Fruit fly (Drosophila melanogaster) whole organism, embryonic: Measurements from ENCODE around the gene Ilp5.

ENCODE experiments used
- Aef1 ChIP-seq: fragments of 200-800 bp; sonication (Bioruptor generic); IDR thresholded peaks from 3 replicates; pipeline ENCODE4 v1.3.6; 2022; ENCODE audit warnings: missing biosample characterization, missing genetic modification characterization
- CG10366 ChIP-seq: fragments of 200-800 bp; sonication (Bioruptor generic); IDR thresholded peaks from 2 replicates; pipeline ENCODE4 v1.3.6; 2022; ENCODE audit warnings: missing biosample characterization, missing genetic modification characterization
- CG11085 ChIP-seq: fragments of 200-800 bp; sonication (Bioruptor generic); IDR thresholded peaks from 2 replicates; pipeline ENCODE4 v1.3.6; 2022; ENCODE audit warnings: missing biosample characterization, missing genetic modification characterization
- CG11093 ChIP-seq: fragments of 200-800 bp; sonication (Bioruptor generic); IDR thresholded peaks from 3 replicates; pipeline ENCODE4 v1.3.6; 2022; ENCODE audit warnings: missing biosample characterization, missing genetic modification characterization
- CG14860 ChIP-seq: fragments of 200-800 bp; sonication (Bioruptor generic); IDR thresholded peaks from 3 replicates; pipeline ENCODE4 v1.3.6; 2022; ENCODE audit warnings: missing biosample characterization, missing genetic modification characterization; ENCODE audit not compliant: partially characterized antibody
- CG15011 ChIP-seq: fragments of 200-800 bp; sonication (Bioruptor generic); optimal IDR thresholded peaks from 3 replicates; lab custom pipeline; 2018; ENCODE audit warnings: missing biosample characterization, mild to moderate bottlenecking, missing genetic modification characterization
- CG15479 ChIP-seq: fragments of 200-800 bp; sonication (Bioruptor generic); optimal IDR thresholded peaks from 3 replicates; lab custom pipeline; 2019; ENCODE audit warnings: missing biosample characterization, mild to moderate bottlenecking, missing genetic modification characterization, moderate library complexity
- CG15696 ChIP-seq: fragments of 200-800 bp; sonication (Bioruptor generic); optimal IDR thresholded peaks from 2 replicates; lab custom pipeline; 2019; ENCODE audit warnings: missing biosample characterization, mild to moderate bottlenecking, missing genetic modification characterization, moderate library complexity
- CG1602 ChIP-seq: fragments of 200-800 bp; sonication (Bioruptor generic); optimal IDR thresholded peaks from 3 replicates; lab custom pipeline; 2016; ENCODE audit warnings: missing biosample characterization, missing genetic modification characterization
- CG17359 ChIP-seq: fragments of 200-800 bp; sonication (Bioruptor generic); optimal IDR thresholded peaks from 3 replicates; lab custom pipeline; 2018; ENCODE audit warnings: missing biosample characterization, mild to moderate bottlenecking, missing genetic modification characterization, moderate library complexity
- CG17829 ChIP-seq: fragments of 200-800 bp; optimal IDR thresholded peaks from 2 replicates; lab custom pipeline; 2019; ENCODE audit warnings: missing biosample characterization, mild to moderate bottlenecking, missing genetic modification characterization, moderate library complexity
- CG18262 ChIP-seq: fragments of 200-800 bp; optimal IDR thresholded peaks from 3 replicates; lab custom pipeline; 2019; ENCODE audit warnings: missing biosample characterization, mild to moderate bottlenecking, missing genetic modification characterization, moderate library complexity
- CG18599 ChIP-seq: fragments of 200-800 bp; sonication (Bioruptor generic); optimal IDR thresholded peaks from 3 replicates; lab custom pipeline; 2017; ENCODE audit warnings: missing biosample characterization, missing genetic modification characterization, mild to moderate bottlenecking, moderate library complexity, missing genetic modification reagents
- CG2678 ChIP-seq: fragments of 200-800 bp; sonication (Bioruptor generic); optimal IDR thresholded peaks from 3 replicates; lab custom pipeline; 2019; ENCODE audit warnings: missing biosample characterization, mild to moderate bottlenecking, missing genetic modification characterization, moderate library complexity
- CG32532 ChIP-seq: fragments of 200-800 bp; sonication (Bioruptor generic); IDR thresholded peaks from 2 replicates; pipeline ENCODE4 v1.3.6; 2022; ENCODE audit warnings: missing biosample characterization, missing genetic modification characterization
- CG32767 ChIP-seq: fragments of 200-800 bp; sonication (Bioruptor generic); IDR thresholded peaks from 2 replicates; pipeline ENCODE4 v1.3.6; 2022; ENCODE audit warnings: missing biosample characterization, missing genetic modification characterization
- CG3838 ChIP-seq: fragments of 200-800 bp; sonication (Bioruptor generic); optimal IDR thresholded peaks from 3 replicates; lab custom pipeline; 2016; ENCODE audit warnings: missing biosample characterization, missing genetic modification characterization
- CG6654 ChIP-seq: fragments of 200-800 bp; sonication (Bioruptor generic); optimal IDR thresholded peaks from 2 replicates; lab custom pipeline; 2017; ENCODE audit warnings: missing biosample characterization, mild to moderate bottlenecking, missing genetic modification characterization
- CG6689 ChIP-seq: fragments of 200-800 bp; sonication (Bioruptor generic); IDR thresholded peaks from 2 replicates; pipeline ENCODE4 v1.3.6; 2022; ENCODE audit warnings: missing biosample characterization, missing genetic modification characterization
- CG7357 ChIP-seq: fragments of 200-800 bp; sonication (Bioruptor generic); IDR thresholded peaks from 3 replicates; pipeline ENCODE4 v1.3.6; 2022; ENCODE audit warnings: missing biosample characterization, missing genetic modification characterization
- Dbx ChIP-seq: fragments of 200-800 bp; sonication (Bioruptor generic); IDR thresholded peaks from 3 replicates; pipeline ENCODE4 v1.3.6; 2022; ENCODE audit warnings: missing biosample characterization, missing genetic modification characterization
- Dp ChIP-seq: fragments of 200-800 bp; sonication (Bioruptor generic); optimal IDR thresholded peaks from 2 replicates; lab custom pipeline; 2018; ENCODE audit warnings: missing biosample characterization, mild to moderate bottlenecking, missing genetic modification characterization, moderate library complexity
- Ets97D ChIP-seq: fragments of 200-800 bp; sonication (Bioruptor generic); optimal IDR thresholded peaks from 3 replicates; lab custom pipeline; 2016; ENCODE audit warnings: missing biosample characterization, missing genetic modification characterization
- Fer1 ChIP-seq: fragments of 200-800 bp; sonication (Bioruptor generic); optimal IDR thresholded peaks from 2 replicates; lab custom pipeline; 2017; ENCODE audit warnings: missing biosample characterization, mild to moderate bottlenecking, missing genetic modification characterization
- Fer2 ChIP-seq: fragments of 200-800 bp; sonication (Bioruptor generic); optimal IDR thresholded peaks from 2 replicates; lab custom pipeline; 2018; ENCODE audit warnings: missing biosample characterization, mild to moderate bottlenecking, missing genetic modification characterization, moderate library complexity
- MBD-R2 ChIP-seq: fragments of 200-800 bp; sonication (Bioruptor generic); IDR thresholded peaks from 2 replicates; pipeline ENCODE4 v1.3.6; 2022; ENCODE audit warnings: missing biosample characterization, missing genetic modification characterization
- Med ChIP-seq: fragments of 200-800 bp; sonication (Bioruptor generic); peaks from one replicate; lab custom pipeline; 2016; ENCODE audit warnings: missing biosample characterization, missing genetic modification characterization, mild to moderate bottlenecking, inconsistent platforms, moderate library complexity
- Meics ChIP-seq: fragments of 200-800 bp; sonication (Bioruptor generic); optimal IDR thresholded peaks from 2 replicates; lab custom pipeline; 2017; ENCODE audit warnings: missing biosample characterization, mild to moderate bottlenecking, missing genetic modification characterization
- Nf-YA ChIP-seq: fragments of 200-800 bp; sonication (Bioruptor generic); IDR thresholded peaks from 2 replicates; pipeline ENCODE4 v1.3.6; 2022; ENCODE audit warnings: missing biosample characterization, missing genetic modification characterization
- Stat92E ChIP-seq, 3 experiments: fragments of >200 bp in 2 of 3; fragments of 200-800 bp in 1 of 3; sonication (Bioruptor generic) in 1 of 3; optimal IDR thresholded peaks; 2 replicates each; lab custom pipeline; 2017 to 2019; ENCODE audit warnings: missing biosample characterization in 3 of 3, missing genetic modification characterization in 3 of 3, mild to moderate bottlenecking in 1 of 3, moderate library complexity in 1 of 3
- Xrp1 ChIP-seq: fragments of 200-800 bp; sonication (Bioruptor generic); IDR thresholded peaks from 2 replicates; pipeline ENCODE4 v1.3.6; 2022; ENCODE audit warnings: missing biosample characterization, missing genetic modification characterization
- ase ChIP-seq: fragments of 200-800 bp; sonication (Bioruptor generic); IDR thresholded peaks from 3 replicates; pipeline ENCODE4 v1.3.6; 2022; ENCODE audit warnings: missing biosample characterization, missing genetic modification characterization
- ash1 ChIP-seq: fragments of 200-800 bp; sonication (Bioruptor generic); optimal IDR thresholded peaks from 2 replicates; lab custom pipeline; 2018; ENCODE audit warnings: missing biosample characterization, mild to moderate bottlenecking, missing genetic modification characterization
- bigmax ChIP-seq: fragments of 200-800 bp; sonication (Bioruptor generic); optimal IDR thresholded peaks from 2 replicates; lab custom pipeline; 2018; ENCODE audit warnings: missing biosample characterization, mild to moderate bottlenecking, missing genetic modification characterization
- caup ChIP-seq: fragments of 200-800 bp; sonication (Bioruptor generic); optimal IDR thresholded peaks from 3 replicates; lab custom pipeline; 2017; ENCODE audit warnings: missing biosample characterization, mild to moderate bottlenecking, missing genetic modification characterization, moderate library complexity; ENCODE audit not compliant: severe bottlenecking
- croc ChIP-seq: fragments of 200-800 bp; sonication (Bioruptor generic); conservative IDR thresholded peaks from 3 replicates; pipeline ENCODE4 v1.3.6; 2022; ENCODE audit warnings: missing biosample characterization, missing genetic modification characterization
- crol ChIP-seq: fragments of 200-800 bp; sonication (Bioruptor generic); IDR thresholded peaks from 2 replicates; pipeline ENCODE4 v1.3.6; 2022; ENCODE audit warnings: missing biosample characterization, missing genetic modification characterization
- dati ChIP-seq: fragments of 200-800 bp; sonication (Bioruptor generic); IDR thresholded peaks from 2 replicates; pipeline ENCODE4 v1.3.6; 2022; ENCODE audit warnings: missing biosample characterization, missing genetic modification characterization
- disco-r ChIP-seq: fragments of 200-800 bp; sonication (Bioruptor generic); optimal IDR thresholded peaks from 2 replicates; lab custom pipeline; 2016; ENCODE audit warnings: missing biosample characterization, missing genetic modification characterization
- exex ChIP-seq: fragments of 200-800 bp; sonication (Bioruptor generic); optimal IDR thresholded peaks from 4 replicates; lab custom pipeline; 2018; ENCODE audit warnings: missing biosample characterization, mild to moderate bottlenecking, missing genetic modification characterization, moderate library complexity
- gro ChIP-seq: fragments of 200-800 bp; sonication (Bioruptor generic); optimal IDR thresholded peaks from 2 replicates; lab custom pipeline; 2016; ENCODE audit warnings: missing biosample characterization, missing genetic modification characterization
- hth ChIP-seq: fragments of >200 bp; optimal IDR thresholded peaks from 2 replicates; lab custom pipeline; 2017; ENCODE audit warnings: inconsistent platforms
- lov ChIP-seq, 2 experiments: fragments of 200-800 bp in 1 of 2; fragments of >200 bp in 1 of 2; sonication (Bioruptor generic) in 1 of 2; IDR thresholded peaks in 1 of 2; optimal IDR thresholded peaks in 1 of 2; 2 replicates in 1 of 2; 3 replicates in 1 of 2; pipeline versions ENCODE4 v1.3.6 to Lab custom; 2017 to 2022; ENCODE audit warnings: missing biosample characterization in 1 of 2, missing genetic modification characterization in 1 of 2
- pfk ChIP-seq: fragments of 200-800 bp; sonication (Bioruptor generic); optimal IDR thresholded peaks from 2 replicates; lab custom pipeline; 2018; ENCODE audit warnings: missing biosample characterization, mild to moderate bottlenecking, missing genetic modification characterization, moderate library complexity
- pum ChIP-seq: fragments of 200-800 bp; sonication (Bioruptor generic); optimal IDR thresholded peaks from 2 replicates; lab custom pipeline; 2016; ENCODE audit warnings: missing biosample characterization, missing genetic modification characterization
- rib ChIP-seq: fragments of 200-800 bp; sonication (Bioruptor generic); IDR thresholded peaks from 2 replicates; pipeline ENCODE4 v1.3.6; 2022; ENCODE audit warnings: missing biosample characterization, missing genetic modification characterization
- sisA ChIP-seq: fragments of 200-800 bp; sonication (Bioruptor generic); IDR thresholded peaks from 2 replicates; pipeline ENCODE4 v1.3.6; 2022; ENCODE audit warnings: missing biosample characterization, missing genetic modification characterization
- stwl ChIP-seq: fragments of 200-800 bp; sonication (Bioruptor generic); optimal IDR thresholded peaks from 3 replicates; lab custom pipeline; 2018; ENCODE audit warnings: missing biosample characterization, mild to moderate bottlenecking, missing genetic modification characterization, moderate library complexity
- tin ChIP-seq: fragments of 200-800 bp; sonication (Bioruptor generic); optimal IDR thresholded peaks from 3 replicates; lab custom pipeline; 2016; ENCODE audit warnings: missing biosample characterization, missing genetic modification characterization
- vfl ChIP-seq: fragments of 200-800 bp; sonication (Bioruptor generic); optimal IDR thresholded peaks from 2 replicates; lab custom pipeline; 2016; ENCODE audit warnings: missing biosample characterization, missing genetic modification characterization

Ilp5 gene

dm6 chr3L:9859624-9860023, 35.9 kb upstream of the Ilp5 start, which contains the start of gene CG10809 (continued):
- TF ChIP-seq CG32767: peak; percentile 73
- peak; percentile 42 for TF ChIP-seq CG17829 (tag; lab: Kevin White, UChicago)
- TF ChIP-seq gro: peak; percentile 38
- TF ChIP-seq dati (GFP tag; lab: Robert Waterston, UW): no peak
- no peak for TF ChIP-seq Fer1 (GFP tag; lab: Kevin White, UChicago)
- no peak for TF ChIP-seq lov (optimal IDR thresholded peaks at IDR 0.05; lab: Kevin White, UChicago)
- TF ChIP-seq lov (GFP tag; IDR thresholded peaks at IDR 0.05; lab: Robert Waterston, UW): no peak
- no peak for TF ChIP-seq CG18599 (GFP tag; lab: Kevin White, UChicago)
- TF ChIP-seq CG32532 (GFP tag; lab: Robert Waterston, UW): peak; percentile 48
- no peak for TF ChIP-seq CG11093
- TF ChIP-seq CG14860 (GFP tag; lab: Robert Waterston, UW): peak; percentile 88
- no peak for TF ChIP-seq CG2678 (tag; lab: Kevin White, UChicago)
- TF ChIP-seq CG17359 (tag; lab: Kevin White, UChicago): peak; percentile 6
- TF ChIP-seq CG6654 (GFP tag; lab: Kevin White, UChicago): no peak
- TF ChIP-seq pfk (GFP tag; lab: Kevin White, UChicago): no peak
- peak; percentile 88 for TF ChIP-seq Med
- no peak for TF ChIP-seq disco-r (GFP tag; lab: Kevin White, UChicago)
- TF ChIP-seq pum (GFP tag; lab: Kevin White, UChicago): no peak
- no peak for TF ChIP-seq bigmax (GFP tag; lab: Kevin White, UChicago)
- no peak for TF ChIP-seq Stat92E (GFP tag; optimal IDR thresholded peaks at IDR 0.05; lab: Kevin White, UChicago)
- no peak for TF ChIP-seq CG6689 (GFP tag; lab: Robert Waterston, UW)
- no peak for TF ChIP-seq ase (GFP tag; lab: Robert Waterston, UW)
- TF ChIP-seq CG10366 (GFP tag; lab: Robert Waterston, UW): no peak; the same call in 1 of the 2 replicates
- no peak for TF ChIP-seq Meics
- peak; percentile 40; the same call in 2 of the 3 replicates for TF ChIP-seq Aef1
- peak; percentile 28; the same call in 1 of the 3 replicates for TF ChIP-seq Dbx (GFP tag; lab: Robert Waterston, UW)
- TF ChIP-seq CG11085 (GFP tag; lab: Robert Waterston, UW): no peak
- TF ChIP-seq Ets97D (GFP tag; lab: Kevin White, UChicago): peak; percentile 55
- TF ChIP-seq CG3838: no peak
- peak; percentile 42 for TF ChIP-seq CG15696 (tag; lab: Kevin White, UChicago)
- no peak for TF ChIP-seq CG7357 (GFP tag; lab: Robert Waterston, UW)
- no peak; the same call in 1 of the 2 replicates for TF ChIP-seq sisA (GFP tag; lab: Robert Waterston, UW)
- no peak for TF ChIP-seq CG15011 (GFP tag; lab: Kevin White, UChicago)
- peak; percentile 52 for TF ChIP-seq CG18262 (tag; lab: Kevin White, UChicago)
- no peak for TF ChIP-seq crol
- TF ChIP-seq stwl: peak; percentile 87
- peak; percentile 8 for TF ChIP-seq exex (tag; lab: Kevin White, UChicago)
- TF ChIP-seq CG15479 (GFP tag; lab: Kevin White, UChicago): no peak
- TF ChIP-seq Nf-YA (GFP tag; lab: Robert Waterston, UW): no peak
- TF ChIP-seq Dp (GFP tag; lab: Kevin White, UChicago): peak; percentile 59
- peak; percentile 76 for TF ChIP-seq MBD-R2 (GFP tag; lab: Robert Waterston, UW)
- TF ChIP-seq Fer2: no peak
- peak; percentile 27 for TF ChIP-seq caup
- TF ChIP-seq ash1 (GFP tag; lab: Kevin White, UChicago): no peak
- TF ChIP-seq tin (GFP tag; lab: Kevin White, UChicago): peak; percentile 29
- no peak for TF ChIP-seq croc
- TF ChIP-seq Xrp1: peak; percentile 21; the same call in 1 of the 2 replicates
- TF ChIP-seq CG1602 (GFP tag; lab: Kevin White, UChicago): no peak
- no peak for TF ChIP-seq vfl (GFP tag; lab: Kevin White, UChicago)
- no peak for TF ChIP-seq hth (lab: Kevin White, UChicago)
- TF ChIP-seq rib (GFP tag; lab: Robert Waterston, UW): no peak
